Fruit fly (Drosophila melanogaster) whole organism, wandering third instar larva: ENCODE results near the gene CG8565.

ENCODE experiments used
- CG32264 ChIP-seq: fragments of 200-800 bp; sonication (Bioruptor generic); optimal IDR thresholded peaks from 2 replicates; lab custom pipeline; 2016; ENCODE audit warnings: missing biosample characterization, missing genetic modification characterization
- CG9705 ChIP-seq: fragments of 200-800 bp; sonication (Bioruptor generic); optimal IDR thresholded peaks from 2 replicates; lab custom pipeline; 2018; ENCODE audit warnings: missing biosample characterization, mild to moderate bottlenecking, missing genetic modification characterization
- Dfd ChIP-seq: fragments of >200 bp; optimal IDR thresholded peaks from 2 replicates; lab custom pipeline; 2017; ENCODE audit warnings: missing biosample characterization, missing genetic modification characterization
- Dif ChIP-seq: fragments of 200-275, 200-300 bp; sonication (Bioruptor generic); optimal IDR thresholded peaks from 2 replicates; lab custom pipeline; 2018; ENCODE audit warnings: missing biosample characterization, missing genetic modification characterization; ENCODE audit not compliant: partially characterized antibody
- HLH106 ChIP-seq: fragments of 200-800 bp; optimal IDR thresholded peaks from 3 replicates; lab custom pipeline; 2019; ENCODE audit warnings: missing biosample characterization, mild to moderate bottlenecking, missing genetic modification characterization, moderate library complexity
- Hnf4 ChIP-seq: fragments of 200-800 bp; sonication (Bioruptor generic); optimal IDR thresholded peaks from 2 replicates; lab custom pipeline; 2016; ENCODE audit warnings: missing biosample characterization, mild to moderate bottlenecking, missing genetic modification characterization
- Hr78 ChIP-seq: fragments of >200 bp; optimal IDR thresholded peaks from 2 replicates; lab custom pipeline; 2017; ENCODE audit warnings: missing biosample characterization, missing genetic modification characterization
- Jra ChIP-seq: sonication (Bioruptor generic); optimal IDR thresholded peaks from 2 replicates; lab custom pipeline; 2016; ENCODE audit warnings: missing biosample characterization, missing genetic modification characterization
- Mio ChIP-seq: sonication (Bioruptor generic); optimal IDR thresholded peaks from 2 replicates; lab custom pipeline; 2016; ENCODE audit warnings: missing biosample characterization, missing genetic modification characterization
- Myc ChIP-seq: fragments of >200 bp; optimal IDR thresholded peaks from 2 replicates; lab custom pipeline; 2017
- N ChIP-seq: fragments of >200 bp; optimal IDR thresholded peaks from 2 replicates; lab custom pipeline; 2018; ENCODE audit warnings: missing biosample characterization, missing external identifiers, missing genetic modification characterization
- OdsH ChIP-seq: fragments of 200-800 bp; sonication (Bioruptor generic); optimal IDR thresholded peaks from 2 replicates; lab custom pipeline; 2016; ENCODE audit warnings: missing biosample characterization, mild to moderate bottlenecking, missing genetic modification characterization
- Rel ChIP-seq, 2 experiments: fragments of 200-800 bp; sonication (Bioruptor generic) in 1 of 2; optimal IDR thresholded peaks; 2 replicates in 1 of 2; 3 replicates in 1 of 2; lab custom pipeline; 2016 to 2019; ENCODE audit warnings: mild to moderate bottlenecking in 2 of 2, missing biosample characterization in 2 of 2, missing genetic modification characterization in 2 of 2, moderate library complexity in 1 of 2
- Sp1 ChIP-seq: fragments of 200-800 bp; sonication (Bioruptor generic); optimal IDR thresholded peaks from 3 replicates; lab custom pipeline; 2019; ENCODE audit warnings: missing biosample characterization, mild to moderate bottlenecking, missing genetic modification characterization, moderate library complexity
- Vsx2 ChIP-seq: fragments of 200-300, 225-300 bp; sonication (Bioruptor generic); optimal IDR thresholded peaks from 2 replicates; lab custom pipeline; 2018; ENCODE audit warnings: missing biosample characterization, missing genetic modification characterization; ENCODE audit not compliant: partially characterized antibody
- br ChIP-seq: fragments of 200-800 bp; sonication (Bioruptor generic); optimal IDR thresholded peaks from 2 replicates; lab custom pipeline; 2016; ENCODE audit warnings: missing biosample characterization, missing genetic modification characterization
- brk ChIP-seq: fragments of 200-800 bp; sonication (Bioruptor generic); optimal IDR thresholded peaks from 2 replicates; lab custom pipeline; 2016; ENCODE audit warnings: missing biosample characterization, mild to moderate bottlenecking, missing genetic modification characterization
- dl ChIP-seq, 2 experiments: fragments of 175-275, 200-275 bp in 1 of 2; fragments of 200-275 bp in 1 of 2; sonication (Bioruptor generic); optimal IDR thresholded peaks; lab custom pipeline; 2018; ENCODE audit warnings: mild to moderate bottlenecking in 2 of 2, missing biosample characterization in 2 of 2, missing genetic modification characterization in 2 of 2, moderate library complexity in 2 of 2; ENCODE audit not compliant: partially characterized antibody in 2 of 2, insufficient read depth in 1 of 2
- dmrt93B ChIP-seq: fragments of 200-800 bp; sonication (Bioruptor generic); optimal IDR thresholded peaks from 2 replicates; lab custom pipeline; 2018; ENCODE audit warnings: missing biosample characterization, mild to moderate bottlenecking, missing genetic modification characterization
- dsf ChIP-seq: sonication (Bioruptor generic); optimal IDR thresholded peaks from 2 replicates; lab custom pipeline; 2016; ENCODE audit warnings: missing biosample characterization, missing genetic modification characterization, borderline replicate concordance
- ey ChIP-seq: fragments of 200-800 bp; sonication (Bioruptor generic); optimal IDR thresholded peaks from 2 replicates; lab custom pipeline; 2016; ENCODE audit warnings: missing biosample characterization, missing genetic modification characterization
- foxo ChIP-seq, 2 experiments: fragments of 200-800 bp; sonication (Bioruptor generic); optimal IDR thresholded peaks; 2 replicates in 1 of 2; 3 replicates in 1 of 2; lab custom pipeline; 2016 to 2017; ENCODE audit warnings: missing biosample characterization in 2 of 2, missing genetic modification characterization in 2 of 2
- fru ChIP-seq: fragments of 200-800 bp; sonication (Bioruptor generic); optimal IDR thresholded peaks from 3 replicates; lab custom pipeline; 2016; ENCODE audit warnings: missing biosample characterization, mild to moderate bottlenecking, missing genetic modification characterization
- h ChIP-seq: fragments of 200-800 bp; sonication (Bioruptor generic); optimal IDR thresholded peaks from 3 replicates; lab custom pipeline; 2016; ENCODE audit warnings: missing biosample characterization, mild to moderate bottlenecking, missing genetic modification characterization
- jim ChIP-seq: fragments of 175-275, 200-325 bp; sonication (Bioruptor generic); optimal IDR thresholded peaks from 2 replicates; lab custom pipeline; 2016; ENCODE audit warnings: missing biosample characterization, mild to moderate bottlenecking, missing genetic modification characterization
- lola ChIP-seq: fragments of >200 bp; optimal IDR thresholded peaks from 2 replicates; lab custom pipeline; 2017; ENCODE audit warnings: missing biosample characterization, missing genetic modification characterization
- pan ChIP-seq: fragments of >200 bp; optimal IDR thresholded peaks from 2 replicates; lab custom pipeline; 2017
- psq ChIP-seq: fragments of 200-800 bp; sonication (Bioruptor generic); optimal IDR thresholded peaks from 3 replicates; lab custom pipeline; 2017; ENCODE audit warnings: missing biosample characterization, mild to moderate bottlenecking, missing genetic modification characterization, moderate library complexity
- rgr ChIP-seq: fragments of 200-800 bp; sonication (Bioruptor generic); optimal IDR thresholded peaks from 3 replicates; lab custom pipeline; 2016; ENCODE audit warnings: missing biosample characterization, mild to moderate bottlenecking, missing genetic modification characterization
- sage ChIP-seq: fragments of 200-800 bp; sonication (Bioruptor generic); optimal IDR thresholded peaks from 2 replicates; lab custom pipeline; 2016; ENCODE audit warnings: missing biosample characterization, mild to moderate bottlenecking, missing genetic modification characterization
- sv ChIP-seq: fragments of 200-800 bp; sonication (Bioruptor generic); optimal IDR thresholded peaks from 3 replicates; lab custom pipeline; 2016; ENCODE audit warnings: missing biosample characterization, missing genetic modification characterization
- tai ChIP-seq: sonication (Bioruptor generic); optimal IDR thresholded peaks from 2 replicates; lab custom pipeline; 2016; ENCODE audit warnings: missing biosample characterization, missing genetic modification characterization
- usp ChIP-seq: fragments of >200 bp; optimal IDR thresholded peaks from 2 replicates; lab custom pipeline; 2017; ENCODE audit warnings: missing biosample characterization, missing genetic modification characterization
- woc ChIP-seq: sonication (Bioruptor generic); optimal IDR thresholded peaks from 2 replicates; lab custom pipeline; 2016; ENCODE audit warnings: missing biosample characterization, mild to moderate bottlenecking, missing genetic modification characterization

CG8565 gene

DNA sequence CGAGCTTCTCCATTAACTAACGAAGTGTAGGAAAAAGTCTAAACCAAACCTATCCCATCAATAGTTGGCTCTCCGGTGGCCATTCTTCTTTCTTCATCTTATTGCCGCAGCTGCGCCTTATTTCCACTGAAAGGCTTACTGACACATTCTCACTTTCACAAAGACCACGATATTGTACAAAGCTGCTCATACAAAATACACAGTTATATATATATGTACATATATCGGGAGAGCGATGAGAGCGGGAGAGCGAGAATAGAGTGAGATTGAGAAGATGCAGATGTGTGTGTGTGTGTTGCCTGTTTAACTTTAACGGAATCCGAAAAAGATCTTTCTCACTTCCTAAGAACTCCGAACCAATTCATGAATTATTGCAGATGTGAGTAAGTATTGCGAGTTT lies 24.4 kb upstream of the CG8565 start:
- TF ChIP-seq lola (no peak), Sp1 (no peak), sage (peak; percentile 49), Jra (GFP tag; lab: Kevin White, UChicago) (no peak), Vsx2 (GFP tag; lab: Kevin White, UChicago) (peak; percentile 28), Dfd (GFP tag; lab: Kevin White, UChicago) (no peak), Rel (GFP tag; optimal IDR thresholded peaks at IDR 0.05; lab: Kevin White, UChicago) (peak; percentile 44), Rel (tag; optimal IDR thresholded peaks at IDR 0.05; lab: Kevin White, UChicago) (no peak), jim (no peak), fru (GFP tag; lab: Kevin White, UChicago) (peak; percentile 20), dmrt93B (GFP tag; lab: Kevin White, UChicago) (no peak), N (GFP tag; lab: Kevin White, UChicago) (peak; percentile 17), dl (GFP tag; optimal IDR thresholded peaks at IDR 0.05; lab: Kevin White, UChicago; ENCODE audit: insufficient read depth in 1 of 2, partially characterized antibody in 2 of 2) (peak in 1 of 2 experiments; percentile 79), Dif (GFP tag; lab: Kevin White, UChicago) (peak; percentile 72), tai (peak; percentile 17)

DNA sequence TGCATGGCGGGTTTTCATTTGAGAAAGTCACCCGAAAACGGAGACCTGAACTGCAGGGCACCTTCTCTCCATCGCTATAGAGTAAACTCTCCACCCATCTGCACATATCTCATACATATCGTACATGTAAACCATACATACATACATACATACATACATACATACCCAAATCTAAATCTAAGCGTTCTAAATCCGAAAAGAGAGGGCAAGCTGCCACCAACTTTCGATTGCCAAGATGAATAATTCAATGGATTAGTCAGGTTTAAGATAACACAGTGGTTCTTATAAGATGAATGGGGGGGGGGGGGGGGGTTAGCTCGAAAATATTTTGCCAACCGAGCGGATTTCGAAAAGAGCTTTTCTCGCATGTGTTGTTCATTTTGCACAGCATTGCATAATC lies 23.1 kb upstream of the CG8565 start:
- no peak for TF ChIP-seq fru (GFP tag; lab: Kevin White, UChicago)
- TF ChIP-seq Dfd (GFP tag; lab: Kevin White, UChicago): peak; percentile 50
- no peak for TF ChIP-seq sage

DNA sequence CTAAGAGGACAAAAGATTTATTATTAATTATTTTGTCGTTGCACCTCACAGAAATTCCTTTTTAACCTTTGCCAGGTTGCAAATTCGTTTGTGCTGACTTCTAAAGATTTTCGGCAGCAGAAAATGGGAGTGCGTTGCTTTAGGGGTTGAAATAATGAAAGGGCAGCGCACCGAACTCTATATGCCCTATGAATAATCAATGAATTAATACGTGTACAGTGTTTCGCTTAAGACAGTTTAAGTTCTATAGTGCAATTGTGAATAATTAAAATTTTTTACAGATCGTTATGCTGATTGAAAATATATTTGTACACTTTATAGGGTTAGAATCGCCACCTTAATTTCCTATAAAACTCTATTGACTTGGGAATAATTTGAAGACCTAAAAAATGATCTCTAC lies 21.5 kb upstream of the CG8565 start:
- TF ChIP-seq jim (no peak), sv (GFP tag; lab: Kevin White, UChicago) (no peak), br (GFP tag; lab: Kevin White, UChicago) (no peak), pan (lab: Kevin White, UChicago) (no peak), Hr78 (GFP tag; lab: Kevin White, UChicago) (no peak), Rel (GFP tag; optimal IDR thresholded peaks at IDR 0.05; lab: Kevin White, UChicago) (no peak), Rel (tag; optimal IDR thresholded peaks at IDR 0.05; lab: Kevin White, UChicago) (no peak), ey (GFP tag; lab: Kevin White, UChicago) (no peak), HLH106 (tag; lab: Kevin White, UChicago) (no peak), Hnf4 (GFP tag; lab: Kevin White, UChicago) (no peak), Vsx2 (GFP tag; lab: Kevin White, UChicago) (no peak), OdsH (GFP tag; lab: Kevin White, UChicago) (no peak), rgr (GFP tag; lab: Kevin White, UChicago) (no peak), lola (no peak), psq (no peak), Mio (GFP tag; lab: Kevin White, UChicago) (no peak)

DNA sequence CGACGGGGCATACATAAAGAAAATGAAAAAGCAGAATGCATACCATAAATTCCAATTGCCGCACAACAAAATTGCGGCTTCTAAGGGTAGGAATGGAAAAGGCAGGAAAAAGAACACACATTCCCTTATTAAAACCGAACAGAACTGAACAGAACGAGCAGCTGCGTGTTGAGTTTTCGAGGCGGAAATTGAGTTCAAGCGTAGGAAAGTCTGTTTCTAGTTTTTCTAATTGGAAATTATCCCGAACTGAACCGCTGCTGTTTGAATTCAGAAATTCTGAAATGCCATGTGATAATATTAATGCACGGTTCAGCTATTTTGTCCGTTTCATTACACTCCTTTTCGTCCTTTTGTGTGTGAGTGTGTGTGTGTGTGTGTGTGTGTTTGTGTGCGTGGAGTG lies 20.7 kb upstream of the CG8565 start:
- no peak for TF ChIP-seq usp (GFP tag; lab: Kevin White, UChicago)
- TF ChIP-seq Dfd (GFP tag; lab: Kevin White, UChicago): peak; percentile 36

DNA sequence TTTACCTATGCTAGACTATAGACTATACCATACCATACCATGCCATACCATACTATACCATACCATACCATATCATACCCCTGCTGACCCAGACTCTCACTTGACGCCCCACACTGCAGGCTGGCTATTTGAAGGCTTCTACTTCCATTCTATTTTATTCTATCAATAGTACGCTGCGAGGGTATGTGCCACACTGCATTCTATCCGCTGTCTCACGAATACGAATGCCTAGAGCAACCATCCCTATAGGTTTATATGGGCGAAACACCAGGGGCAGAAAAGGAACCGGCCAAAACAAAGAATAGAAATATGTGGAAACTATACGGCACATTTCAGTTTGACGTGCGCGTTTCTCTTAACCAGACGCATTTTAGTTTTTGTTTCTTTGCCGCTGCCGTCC lies 19.8 kb upstream of the CG8565 start:
- TF ChIP-seq CG9705 (no peak), dmrt93B (GFP tag; lab: Kevin White, UChicago) (no peak), Hnf4 (GFP tag; lab: Kevin White, UChicago) (no peak), Mio (GFP tag; lab: Kevin White, UChicago) (no peak), dl (GFP tag; optimal IDR thresholded peaks at IDR 0.05; lab: Kevin White, UChicago; ENCODE audit: insufficient read depth in 1 of 2, partially characterized antibody in 2 of 2) (no peak), OdsH (GFP tag; lab: Kevin White, UChicago) (no peak), Jra (GFP tag; lab: Kevin White, UChicago) (no peak), Myc (no peak)

dm6 chrX:15818608-15819184 lies 18.9 kb upstream of the CG8565 start:
- TF ChIP-seq sage (no peak), foxo (GFP tag; optimal IDR thresholded peaks at IDR 0.05; lab: Kevin White, UChicago) (peak in 1 of 2 experiments; percentile 20), HLH106 (tag; lab: Kevin White, UChicago) (peak; percentile 5), CG32264 (GFP tag; lab: Kevin White, UChicago) (no peak), Hr78 (GFP tag; lab: Kevin White, UChicago) (no peak), brk (GFP tag; lab: Kevin White, UChicago) (no peak), Jra (GFP tag; lab: Kevin White, UChicago) (no peak), sv (GFP tag; lab: Kevin White, UChicago) (no peak), N (GFP tag; lab: Kevin White, UChicago) (no peak), dsf (GFP tag; lab: Kevin White, UChicago) (no peak), dl (GFP tag; optimal IDR thresholded peaks at IDR 0.05; lab: Kevin White, UChicago; ENCODE audit: insufficient read depth in 1 of 2, partially characterized antibody in 2 of 2) (no peak), h (GFP tag; lab: Kevin White, UChicago) (no peak), woc (GFP tag; lab: Kevin White, UChicago) (peak; percentile 34)
- TF ChIP-seq, all 38 proteins: peak for 3
